Fruit fly (Drosophila melanogaster): ENCODE results near the gene CG11854.

The CG11854 gene

DNA sequence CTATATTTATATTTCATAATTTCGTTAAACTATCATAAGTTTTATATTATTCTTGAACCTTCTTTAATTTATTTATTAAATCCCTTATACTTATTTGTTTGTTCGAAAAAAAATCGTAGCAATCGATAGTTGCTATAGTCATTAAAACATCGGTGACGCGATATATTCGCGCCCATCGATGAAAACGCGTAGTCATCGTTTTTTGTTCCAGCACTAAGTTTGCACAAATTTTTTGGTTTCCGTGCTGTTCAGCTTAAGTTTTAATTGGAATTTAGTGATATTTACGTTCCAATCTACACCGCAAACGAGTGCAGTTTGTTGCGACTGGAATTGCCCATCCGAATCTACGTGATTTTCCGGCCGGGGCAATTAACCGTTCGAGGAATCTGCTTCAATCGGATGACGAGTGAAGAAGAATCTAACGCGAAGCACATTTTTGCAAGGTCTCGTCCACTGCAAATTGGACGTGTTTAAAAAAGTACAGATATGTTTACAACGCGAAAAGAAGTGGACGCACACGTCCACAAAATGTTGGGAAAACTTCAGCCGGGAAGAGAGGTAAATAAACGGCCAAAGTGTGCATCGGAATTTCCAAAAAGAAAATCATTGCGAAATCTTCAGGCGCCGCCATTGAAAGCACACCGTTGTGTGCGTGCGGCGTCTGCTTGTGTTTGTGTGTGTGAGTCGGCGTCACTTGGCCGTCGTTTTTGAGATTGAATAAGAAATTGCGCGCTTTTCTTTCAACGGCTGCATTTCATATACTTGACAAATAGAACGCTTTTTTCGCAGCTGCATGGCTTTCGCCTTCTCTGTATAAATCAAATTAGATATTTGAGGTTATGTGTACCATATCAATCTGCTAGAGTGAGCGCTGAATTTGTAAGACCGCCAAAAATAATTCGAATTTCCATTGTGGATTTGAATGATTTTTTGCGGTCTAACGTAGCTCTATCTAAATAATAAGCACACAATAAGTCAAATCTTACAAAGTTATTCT lies 7.6 kb downstream of the CG11854 start, which contains the start of gene Nup358 (continued):
- TF ChIP-seq CG14965 (GFP tag; optimal IDR thresholded peaks at IDR 0.05; ENCODE audit: borderline replicate concordance) (no peak), MESR4 (GFP tag; optimal IDR thresholded peaks at IDR 0.05) (peak; percentile 24), GATAe (GFP tag; conservative IDR thresholded peaks at IDR 0.05) (no peak), CG8359 (GFP tag; optimal IDR thresholded peaks at IDR 0.05; ENCODE audit: borderline replicate concordance) (no peak), Dek (tag; optimal IDR thresholded peaks at IDR 0.05) (no peak), CG8765 (GFP tag; IDR thresholded peaks at IDR 0.05) (no peak), tio (GFP tag; optimal IDR thresholded peaks at IDR 0.05) (no peak), tgo (GFP tag; IDR thresholded peaks at IDR 0.05) (no peak), CG9876 (GFP tag; optimal IDR thresholded peaks at IDR 0.05) (no peak), CG7556 (GFP tag; optimal IDR thresholded peaks at IDR 0.05) (no peak), tll (GFP tag; optimal IDR thresholded peaks at IDR 0.05) (no peak), dysf (GFP tag; IDR thresholded peaks at IDR 0.05) (no peak), CG15011 (GFP tag; optimal IDR thresholded peaks at IDR 0.05) (no peak), Aef1 (GFP tag; IDR thresholded peaks at IDR 0.05) (no peak), pzg (GFP tag; optimal IDR thresholded peaks at IDR 0.05) (peak; percentile 72), Ets65A (GFP tag) (no peak), pan (optimal IDR thresholded peaks at IDR 0.05) (no peak), pan (GFP tag; optimal IDR thresholded peaks at IDR 0.05 in 1 of 2, IDR thresholded peaks at IDR 0.05 in 1 of 2) (no peak), CG11093 (GFP tag; IDR thresholded peaks at IDR 0.05) (no peak), stwl (tag; optimal IDR thresholded peaks at IDR 0.05) (peak; percentile 62), lov (optimal IDR thresholded peaks at IDR 0.05) (no peak), lov (GFP tag; IDR thresholded peaks at IDR 0.05) (no peak), Nf-YC (tag; optimal IDR thresholded peaks at IDR 0.05) (peak; percentile 11), Dref (GFP tag; IDR thresholded peaks at IDR 0.05) (peak; percentile 98), unc-4 (GFP tag; IDR thresholded peaks at IDR 0.05; ENCODE audit: partially characterized antibody) (peak; percentile 96), lab (GFP tag; optimal IDR thresholded peaks at IDR 0.05) (no peak), Mes4 (GFP tag; optimal IDR thresholded peaks at IDR 0.05) (no peak), Nf-YB (GFP tag; optimal IDR thresholded peaks at IDR 0.05) (no peak), vvl (GFP tag; IDR thresholded peaks at IDR 0.05) (peak; percentile 17; the same call in 1 of the 2 replicates), CG12155 (GFP tag; optimal IDR thresholded peaks at IDR 0.05) (no peak), CG34422 (GFP tag; IDR thresholded peaks at IDR 0.05) (peak; percentile 79; the same call in 2 of the 3 replicates), CG17568 (GFP tag; optimal IDR thresholded peaks at IDR 0.05) (no peak), sna (GFP tag; IDR thresholded peaks at IDR 0.05; ENCODE audit: partially characterized antibody) (peak; percentile 90), CG11695 (GFP tag; IDR thresholded peaks at IDR 0.05) (no peak), ttk (GFP tag; IDR thresholded peaks at IDR 0.05) (no peak), CG4707 (GFP tag; optimal IDR thresholded peaks at IDR 0.05) (no peak), mam (GFP tag; optimal IDR thresholded peaks at IDR 0.05) (no peak), Rx (GFP tag; IDR thresholded peaks at IDR 0.05) (no peak), tna (GFP tag; IDR thresholded peaks at IDR 0.05; ENCODE audit: partially characterized antibody) (peak; percentile 98), CG10431 (GFP tag; optimal IDR thresholded peaks at IDR 0.05) (no peak), grau (tag; optimal IDR thresholded peaks at IDR 0.05) (peak; percentile 34), E2f2 (GFP tag; IDR thresholded peaks at IDR 0.05) (peak; percentile 74), CG15269 (tag; optimal IDR thresholded peaks at IDR 0.05) (no peak), Atf3 (GFP tag; optimal IDR thresholded peaks at IDR 0.05) (no peak), CG6689 (GFP tag; IDR thresholded peaks at IDR 0.05) (no peak), Stat92E (GFP tag; optimal IDR thresholded peaks at IDR 0.05) (no peak), Gug (GFP tag; IDR thresholded peaks at IDR 0.05) (no peak), sc (optimal IDR thresholded peaks at IDR 0.05) (no peak), sc (GFP tag; optimal IDR thresholded peaks at IDR 0.05) (no peak)
